Worm (Caenorhabditis elegans): Measurements from ENCODE around the gene Y49F6C.2.

Y49F6C.2 gene

ce11 chrII:3428158-3428704 lies 49.9 kb downstream of the Y49F6C.2 start:
- TF ChIP-seq unc-62 (GFP tag; optimal IDR thresholded peaks at IDR 0.05): no peak
